Worm (Caenorhabditis elegans): ENCODE measurements around the gene xpo-1.

ce11 chrV:7854603-7855002 lies 49.7 kb downstream of the xpo-1 start, which contains the start of the genes C37C3.9 and C37C3.18:
- TF ChIP-seq lin-15B (tag; optimal IDR thresholded peaks at IDR 0.05): peak; percentile 48
- TF ChIP-seq lin-39 (tag; optimal IDR thresholded peaks at IDR 0.05): peak; percentile 80
- TF ChIP-seq elt-2 (tag; optimal IDR thresholded peaks at IDR 0.05): peak; percentile 68
- no peak for TF ChIP-seq ZK546.5 (tag; optimal IDR thresholded peaks at IDR 0.05)
- TF ChIP-seq nhr-12 (tag; optimal IDR thresholded peaks at IDR 0.05): no peak
- TF ChIP-seq ztf-11 (tag; optimal IDR thresholded peaks at IDR 0.05): no peak
- no peak for TF ChIP-seq zag-1 (tag; optimal IDR thresholded peaks at IDR 0.05)

All from whole organism, L3 larva.